Fruit fly (Drosophila melanogaster) whole organism, pupa: Measurements from ENCODE around the gene RpL30.

Experiments
- CG12605 ChIP-seq: fragments of 200-800 bp; sonication (Bioruptor generic); IDR thresholded peaks from 2 replicates; pipeline ENCODE4 v1.3.6; 2022; ENCODE audit warnings: missing biosample characterization, missing genetic modification characterization
- CG4496 ChIP-seq: fragments of 200-800 bp; sonication (Bioruptor generic); IDR thresholded peaks from 3 replicates; pipeline ENCODE4 v1.3.6; 2022; ENCODE audit warnings: missing biosample characterization, missing genetic modification characterization
- CG8301 ChIP-seq: fragments of 200-800 bp; sonication (Bioruptor generic); optimal IDR thresholded peaks from 2 replicates; lab custom pipeline; 2018; ENCODE audit warnings: missing biosample characterization, mild to moderate bottlenecking, missing genetic modification characterization
- CG9948 ChIP-seq: fragments of 200-800 bp; sonication (Bioruptor generic); optimal IDR thresholded peaks from 2 replicates; lab custom pipeline; 2018; ENCODE audit warnings: missing biosample characterization, mild to moderate bottlenecking, missing genetic modification characterization, moderate library complexity
- D1 ChIP-seq: fragments of 200-800 bp; sonication (Bioruptor generic); optimal IDR thresholded peaks from 2 replicates; lab custom pipeline; 2018; ENCODE audit warnings: missing biosample characterization, mild to moderate bottlenecking, missing genetic modification characterization, moderate library complexity
- EcR ChIP-seq: fragments of 200-800 bp; sonication (Bioruptor generic); optimal IDR thresholded peaks from 3 replicates; lab custom pipeline; 2019; ENCODE audit warnings: missing biosample characterization, missing genetic modification characterization, mild to moderate bottlenecking, moderate library complexity, missing genetic modification reagents
- Ets98B ChIP-seq: fragments of 200-800 bp; sonication (Bioruptor generic); IDR thresholded peaks from 2 replicates; pipeline ENCODE4 v1.3.6; 2022; ENCODE audit warnings: missing biosample characterization, missing genetic modification characterization
- fd96Ca ChIP-seq: fragments of 200-800 bp; sonication (Bioruptor generic); IDR thresholded peaks from 3 replicates; pipeline ENCODE4 v1.3.6; 2022; ENCODE audit warnings: missing biosample characterization, missing genetic modification characterization
- rn ChIP-seq: fragments of 200-800 bp; sonication (Bioruptor generic); IDR thresholded peaks from 2 replicates; pipeline ENCODE4 v1.3.6; 2022; ENCODE audit warnings: missing biosample characterization, missing genetic modification characterization

- TF ChIP-seq fd96Ca (GFP tag; lab: Robert Waterston, UW) (0 out of 3 replicates have a peak, but pooled peaks have one; percentile 9), EcR (GFP tag; lab: Kevin White, UChicago) (no peak), CG4496 (GFP tag; lab: Robert Waterston, UW) (no peak), rn (GFP tag; lab: Robert Waterston, UW) (no peak), CG8301 (tag; lab: Kevin White, UChicago) (no peak), CG12605 (no peak), CG9948 (tag; lab: Kevin White, UChicago) (no peak), D1 (tag; lab: Kevin White, UChicago) (no peak), Ets98B (GFP tag; lab: Robert Waterston, UW) (no peak)
These were observed 15.6 kb upstream of the RpL30 start for dm6 chr2L:19024744-19025059.
